Worm (Caenorhabditis elegans) whole organism, L4 larva: ENCODE measurements around the gene crm-1.

ENCODE experiments used
- D1046.2 ChIP-seq: fragments of 200-800 bp; sonication (Bioruptor generic); IDR thresholded peaks from 2 replicates; pipeline ENCODE4 v1.3.6; 2022; ENCODE audit warnings: missing genetic modification characterization, missing compliant biosample characterization
- F37D6.2 ChIP-seq: sonication (generic microtip); optimal IDR thresholded peaks from 2 replicates; lab custom pipeline; 2016; ENCODE audit warnings: mild to moderate bottlenecking, missing genetic modification characterization, missing compliant biosample characterization
- Y5F2A.4 ChIP-seq: fragments of 200-800 bp; sonication (Bioruptor generic); optimal IDR thresholded peaks from 2 replicates; lab custom pipeline; 2018; ENCODE audit warnings: mild to moderate bottlenecking, missing genetic modification characterization, missing compliant biosample characterization
- ZK546.5 ChIP-seq, 2 experiments: sonication (generic microtip); optimal IDR thresholded peaks; 2 replicates each; lab custom pipeline; 2017; ENCODE audit warnings: missing biosample characterization in 2 of 2, missing genetic modification characterization in 2 of 2
- aha-1 ChIP-seq: fragments of 150-350 bp; peaks from one replicate; lab custom pipeline; 2014; ENCODE audit warnings: missing biosample characterization, missing genetic modification characterization
- cey-2 ChIP-seq: sonication (generic microtip); optimal IDR thresholded peaks from 3 replicates; lab custom pipeline; 2017; ENCODE audit warnings: missing genetic modification characterization, mild to moderate bottlenecking, missing compliant biosample characterization, antibody characterized with exemption, borderline replicate concordance; ENCODE audit not compliant: insufficient read depth
- daf-8 ChIP-seq: fragments of 200-800 bp; sonication (Bioruptor generic); IDR thresholded peaks from 2 replicates; pipeline ENCODE4 v1.3.6; 2022; ENCODE audit warnings: missing genetic modification characterization, missing compliant biosample characterization
- dve-1 ChIP-seq: sonication (generic microtip); optimal IDR thresholded peaks from 2 replicates; lab custom pipeline; 2017; ENCODE audit warnings: antibody characterized with exemption, mild to moderate bottlenecking, missing genetic modification characterization, missing compliant biosample characterization; ENCODE audit not compliant: insufficient read depth
- hlh-11 ChIP-seq: fragments of 200-800 bp; sonication (Bioruptor generic); optimal IDR thresholded peaks from 2 replicates; lab custom pipeline; 2018; ENCODE audit warnings: mild to moderate bottlenecking, missing genetic modification characterization, missing compliant biosample characterization
- hmg-1.1 ChIP-seq: fragments of 200-800 bp; sonication (Bioruptor generic); IDR thresholded peaks from 2 replicates; pipeline ENCODE4 v1.3.6; 2022; ENCODE audit warnings: missing genetic modification reagents, missing genetic modification characterization, missing compliant biosample characterization
- jun-1 ChIP-seq: fragments of 150-350 bp; optimal IDR thresholded peaks from 2 replicates; lab custom pipeline; 2014; ENCODE audit warnings: missing biosample characterization, missing genetic modification reagents, missing genetic modification characterization
- lin-13 ChIP-seq: fragments of 150-350 bp; optimal IDR thresholded peaks from 2 replicates; lab custom pipeline; 2014; ENCODE audit warnings: missing biosample characterization, missing genetic modification reagents, missing genetic modification characterization
- lin-15B ChIP-seq: fragments of 150-350 bp; sonication (generic microtip); optimal IDR thresholded peaks from 3 replicates; lab custom pipeline; 2014; ENCODE audit warnings: missing biosample characterization, missing genetic modification characterization
- lin-39 ChIP-seq: fragments of 150-350 bp; optimal IDR thresholded peaks from 2 replicates; lab custom pipeline; 2014; ENCODE audit warnings: missing biosample characterization, missing genetic modification reagents, missing genetic modification characterization
- mdl-1 ChIP-seq, 2 experiments: fragments of 150-350 bp in 1 of 2; sonication (generic microtip) in 1 of 2; optimal IDR thresholded peaks; 2 replicates each; lab custom pipeline; 2014 to 2017; ENCODE audit warnings: missing biosample characterization in 2 of 2, missing genetic modification characterization in 2 of 2
- mep-1 ChIP-seq: fragments of 150-350 bp; sonication (generic microtip); optimal IDR thresholded peaks from 3 replicates; lab custom pipeline; 2014; ENCODE audit warnings: missing biosample characterization, missing genetic modification characterization
- mxl-3 ChIP-seq: fragments of 200-800 bp; sonication (Bioruptor generic); optimal IDR thresholded peaks from 2 replicates; lab custom pipeline; 2018; ENCODE audit warnings: mild to moderate bottlenecking, missing genetic modification characterization, missing compliant biosample characterization
- nhr-25 ChIP-seq: sonication (generic microtip); optimal IDR thresholded peaks from 2 replicates; lab custom pipeline; 2017; ENCODE audit warnings: missing genetic modification characterization, mild to moderate bottlenecking, missing compliant biosample characterization, antibody characterized with exemption, moderate library complexity, borderline replicate concordance; ENCODE audit not compliant: insufficient read depth
- nhr-28 ChIP-seq: fragments of 150-350 bp; optimal IDR thresholded peaks from 2 replicates; lab custom pipeline; 2014; ENCODE audit warnings: missing biosample characterization, missing genetic modification characterization
- nhr-48 ChIP-seq: sonication (generic microtip); optimal IDR thresholded peaks from 2 replicates; lab custom pipeline; 2016; ENCODE audit warnings: mild to moderate bottlenecking, missing genetic modification characterization, missing compliant biosample characterization
- nhr-76 ChIP-seq: fragments of 150-350 bp; optimal IDR thresholded peaks from 2 replicates; lab custom pipeline; 2014; ENCODE audit warnings: missing biosample characterization, missing genetic modification characterization
- nhr-77 ChIP-seq: fragments of 150-350 bp; optimal IDR thresholded peaks from 2 replicates; lab custom pipeline; 2014; ENCODE audit warnings: missing biosample characterization, missing genetic modification characterization
- pqm-1 ChIP-seq: sonication (generic microtip); optimal IDR thresholded peaks from 2 replicates; lab custom pipeline; 2017; ENCODE audit warnings: missing biosample characterization, missing genetic modification characterization
- saeg-2 ChIP-seq: fragments of 200-800 bp; sonication (Bioruptor generic); IDR thresholded peaks from 2 replicates; pipeline ENCODE4 v1.3.6; 2022; ENCODE audit warnings: missing genetic modification reagents, missing genetic modification characterization, missing compliant biosample characterization
- spr-1 ChIP-seq: sonication (generic microtip); optimal IDR thresholded peaks from 2 replicates; lab custom pipeline; 2016; ENCODE audit warnings: mild to moderate bottlenecking, missing genetic modification characterization, missing compliant biosample characterization
- unc-39 ChIP-seq: sonication (generic microtip); optimal IDR thresholded peaks from 2 replicates; lab custom pipeline; 2017; ENCODE audit warnings: missing biosample characterization, missing genetic modification characterization
- unc-62 ChIP-seq, 3 experiments: fragments of 150-350 bp in 1 of 3; sonication (generic microtip); optimal IDR thresholded peaks in 2 of 3; peaks in 1 of 3; 1 replicate in 1 of 3; 2 replicates in 2 of 3; lab custom pipeline; 2014 to 2017; ENCODE audit warnings: missing biosample characterization in 3 of 3, missing genetic modification characterization in 3 of 3, missing genetic modification reagents in 3 of 3, missing genotype in 1 of 3
- zip-11 ChIP-seq: fragments of 200-800 bp; sonication (Bioruptor generic); IDR thresholded peaks from 2 replicates; pipeline ENCODE4 v1.3.6; 2022; ENCODE audit warnings: missing genetic modification characterization, missing compliant biosample characterization
- ztf-11 ChIP-seq: fragments of 150-350 bp; optimal IDR thresholded peaks from 2 replicates; lab custom pipeline; 2014; ENCODE audit warnings: missing biosample characterization, missing genetic modification characterization

Gene crm-1

DNA sequence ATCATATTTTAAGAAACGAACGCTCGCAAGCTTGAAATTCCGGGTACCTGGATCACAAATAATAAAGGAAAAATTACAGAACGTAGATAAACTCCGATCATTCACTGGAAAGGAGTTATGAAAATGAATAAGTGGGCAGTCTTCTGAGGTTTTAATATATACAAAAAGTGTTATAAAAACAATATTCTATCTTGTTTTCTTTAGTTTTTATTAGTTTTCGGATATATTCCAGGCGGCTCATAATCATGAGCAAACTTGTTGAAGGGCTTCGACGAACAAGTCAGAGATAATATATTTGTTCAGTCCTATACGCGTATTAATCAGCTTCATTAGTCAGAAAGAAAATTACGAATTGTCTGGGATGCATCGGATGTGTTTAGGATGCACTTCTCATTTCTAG lies 18.0 kb downstream of the crm-1 start, which contains the start of gene gcy-6:
Gene gcy-6 (minus strand): TSS at position 101 of the 400 bp plus-strand sequence.
- no peak for TF ChIP-seq mdl-1 (tag; optimal IDR thresholded peaks at IDR 0.05; lab: Kevin White, UChicago)
- TF ChIP-seq nhr-48, result no peak
- TF ChIP-seq aha-1 (tag; lab: Kevin White, UChicago), result peak; percentile 85
- TF ChIP-seq unc-62 (GFP tag; optimal IDR thresholded peaks at IDR 0.05 in 1 of 2; lab: Kevin White, UChicago), result peak in 1 of 2 experiments; percentile 15
- TF ChIP-seq unc-62 (tag; optimal IDR thresholded peaks at IDR 0.05; lab: Kevin White, UChicago), result no peak
- no peak for TF ChIP-seq mep-1 (tag; lab: Kevin White, UChicago)
- no peak for TF ChIP-seq ZK546.5 (tag; optimal IDR thresholded peaks at IDR 0.05; lab: Kevin White, UChicago)

DNA sequence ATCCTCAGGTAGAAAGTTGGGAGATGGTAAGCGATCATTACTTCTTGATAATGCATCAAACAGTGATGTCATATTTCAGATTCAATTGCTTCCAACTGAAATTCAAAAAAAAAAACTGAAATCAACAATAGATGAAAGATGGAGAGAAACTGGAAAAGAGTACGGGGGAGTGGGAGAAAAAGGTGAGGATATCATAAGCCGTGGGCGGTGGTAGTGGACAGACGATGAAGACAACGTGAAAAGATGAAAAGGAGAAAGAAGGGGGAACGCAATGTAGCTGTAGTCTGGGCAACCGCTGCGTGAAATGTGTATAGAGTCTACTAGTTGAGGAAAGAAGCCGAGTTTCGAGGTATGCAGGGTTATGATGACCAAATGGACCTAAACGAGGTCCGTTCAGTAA lies 24.6 kb downstream of the crm-1 start, which contains the start of gene che-12:
Gene che-12 (minus strand): TSS at position 101 of the 400 bp plus-strand sequence.
- TF ChIP-seq lin-15B (no peak), aha-1 (tag; lab: Kevin White, UChicago) (no peak), zip-11 (GFP tag; lab: Robert Waterston, UW) (no peak), ztf-11 (tag; lab: Kevin White, UChicago) (no peak)

DNA sequence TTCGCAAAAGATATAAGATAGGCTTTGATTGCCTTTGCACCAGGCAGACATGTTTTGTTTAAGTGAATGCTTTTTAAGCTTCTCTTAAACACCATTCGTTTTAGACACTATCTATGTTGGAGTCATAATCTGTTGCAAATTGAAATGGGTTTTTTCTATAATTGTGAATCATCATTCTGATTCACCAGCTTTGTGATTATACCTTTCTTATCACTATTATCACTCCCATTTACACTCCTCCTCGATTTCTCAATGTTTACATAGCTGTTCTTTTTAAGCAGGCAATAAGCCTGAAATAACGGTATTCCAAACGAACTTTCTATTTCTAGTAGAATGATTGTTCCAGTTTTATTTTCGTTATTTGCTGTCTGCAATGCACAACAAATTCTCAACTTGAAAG lies 34.8 kb downstream of the crm-1 start, which contains the start of gene B0024.4:
Gene B0024.4 (plus strand): TSS at position 301 of the 400 bp plus-strand sequence.
- TF ChIP-seq daf-8, result no peak
- peak in 1 of 2 experiments; percentile 20 for TF ChIP-seq unc-62 (GFP tag; optimal IDR thresholded peaks at IDR 0.05 in 1 of 2; lab: Kevin White, UChicago)
- no peak for TF ChIP-seq unc-62 (tag; optimal IDR thresholded peaks at IDR 0.05; lab: Kevin White, UChicago)
- peak; percentile 15 for TF ChIP-seq pqm-1

DNA sequence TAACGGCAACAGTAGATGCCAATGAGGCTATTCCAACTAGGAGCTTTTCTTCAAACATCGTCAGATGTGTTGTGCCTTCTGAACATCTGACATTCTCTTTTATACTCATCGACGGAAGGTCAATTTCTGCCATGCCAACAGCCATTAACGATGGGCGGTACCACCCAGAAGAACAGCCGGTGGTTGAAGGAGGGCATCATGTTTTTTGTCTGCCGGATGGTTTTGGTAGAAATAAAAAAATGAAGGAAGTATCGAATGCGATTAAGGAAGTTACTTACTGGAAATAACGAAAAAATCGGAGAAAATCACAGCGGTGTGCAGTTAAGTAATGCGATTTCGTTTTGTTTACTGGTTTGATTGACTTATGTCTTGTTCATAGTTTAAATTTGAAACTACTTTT lies 37.4 kb downstream of the crm-1 start, which contains the start of gene col-150:
Gene col-150 (minus strand): TSS at position 101 of the 400 bp plus-strand sequence.
- no peak for TF ChIP-seq saeg-2 (GFP tag; lab: Robert Waterston, UW)
- TF ChIP-seq, all 104 proteins: peak for 0

DNA sequence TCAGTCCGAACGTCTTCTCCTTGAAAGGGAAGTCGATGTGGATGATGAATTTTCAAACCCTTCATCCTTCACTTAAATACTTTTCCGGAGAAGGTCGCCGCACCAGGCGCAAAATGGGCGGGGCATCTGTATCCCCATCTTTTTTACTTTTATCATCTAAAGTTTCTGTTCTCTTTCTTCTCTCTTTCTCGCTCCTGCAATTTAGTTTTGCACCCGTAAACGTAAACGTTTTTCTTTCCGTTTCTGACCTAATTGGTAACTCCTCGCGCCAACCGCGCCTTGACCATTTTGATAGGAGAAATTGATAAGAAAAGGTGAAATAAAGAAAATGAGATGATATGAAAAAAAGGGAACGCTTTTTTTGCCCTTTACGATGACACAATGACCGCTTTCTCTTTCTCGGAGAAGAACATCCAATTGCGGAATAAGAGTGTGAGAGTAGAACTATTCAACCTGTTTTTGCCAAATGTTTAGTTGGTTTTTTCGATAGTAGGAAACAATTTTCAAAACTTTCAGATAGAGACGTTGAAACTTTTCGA lies 39.0 kb downstream of the crm-1 start, which contains the start of gene col-149:
Gene col-149 (minus strand): TSS at position 51 of the 539 bp plus-strand sequence.
- TF ChIP-seq pqm-1 (peak; percentile 66), Y5F2A.4 (no peak), ZK546.5 (tag; optimal IDR thresholded peaks at IDR 0.05; lab: Kevin White, UChicago) (no peak), unc-39 (no peak), D1046.2 (GFP tag; lab: Robert Waterston, UW) (peak; percentile 6; the same call in 1 of the 2 replicates), hmg-1.1 (GFP tag; lab: Robert Waterston, UW) (no peak), aha-1 (tag; lab: Kevin White, UChicago) (peak; percentile 26), spr-1 (tag; lab: Kevin White, UChicago) (no peak), nhr-76 (tag; lab: Kevin White, UChicago) (no peak), dve-1 (tag; lab: Kevin White, UChicago) (no peak), F37D6.2 (tag; lab: Kevin White, UChicago) (no peak), lin-13 (GFP tag; lab: Kevin White, UChicago) (no peak), lin-39 (tag; lab: Kevin White, UChicago) (no peak), nhr-77 (tag; lab: Kevin White, UChicago) (no peak), nhr-28 (tag; lab: Kevin White, UChicago) (peak; percentile 81), mxl-3 (GFP tag; lab: Kevin White, UChicago) (peak; percentile 59), cey-2 (tag; lab: Kevin White, UChicago) (peak; percentile 3), unc-62 (GFP tag; optimal IDR thresholded peaks at IDR 0.05 in 1 of 2; lab: Kevin White, UChicago) (peak in 1 of 2 experiments; percentile 62), unc-62 (tag; optimal IDR thresholded peaks at IDR 0.05; lab: Kevin White, UChicago) (no peak), hlh-11 (tag; lab: Kevin White, UChicago) (peak; percentile 51), nhr-25 (tag; lab: Kevin White, UChicago) (no peak), jun-1 (tag; lab: Kevin White, UChicago) (no peak)
